Worm (Caenorhabditis elegans) whole organism, L2 larva: ENCODE results near the gene F26A1.4.

Experiments used
- C34F6.9 ChIP-seq: fragments of 150-350 bp; optimal IDR thresholded peaks from 2 replicates; lab custom pipeline; 2014; ENCODE audit warnings: missing biosample characterization, missing genetic modification characterization
- F13H6.1 ChIP-seq: sonication (generic microtip); optimal IDR thresholded peaks from 2 replicates; lab custom pipeline; 2016; ENCODE audit warnings: missing genetic modification characterization, missing compliant biosample characterization
- R02D3.7 ChIP-seq: fragments of 150-350 bp; optimal IDR thresholded peaks from 2 replicates; lab custom pipeline; 2014; ENCODE audit warnings: missing biosample characterization, missing genetic modification characterization
- Y55F3AM.14 ChIP-seq: fragments of 200-800 bp; sonication (Bioruptor generic); optimal IDR thresholded peaks from 2 replicates; lab custom pipeline; 2018; ENCODE audit warnings: mild to moderate bottlenecking, missing genetic modification characterization, missing compliant biosample characterization
- alr-1 ChIP-seq: fragments of 150-350 bp; optimal IDR thresholded peaks from 2 replicates; lab custom pipeline; 2014; ENCODE audit warnings: missing biosample characterization, missing genetic modification characterization
- aly-2 ChIP-seq: fragments of 150-350 bp; optimal IDR thresholded peaks from 2 replicates; lab custom pipeline; 2014; ENCODE audit warnings: missing biosample characterization, missing genetic modification characterization
- ama-1 ChIP-seq: fragments of 150-350 bp; optimal IDR thresholded peaks from 2 replicates; lab custom pipeline; 2018; ENCODE audit warnings: inconsistent platforms
- ceh-16 ChIP-seq: fragments of 150-350 bp; optimal IDR thresholded peaks from 2 replicates; lab custom pipeline; 2014; ENCODE audit warnings: missing biosample characterization, missing genetic modification characterization
- ceh-82 ChIP-seq: fragments of 150-350 bp; optimal IDR thresholded peaks from 2 replicates; lab custom pipeline; 2014; ENCODE audit warnings: missing biosample characterization, missing genetic modification characterization
- crh-2 ChIP-seq: sonication (generic microtip); optimal IDR thresholded peaks from 2 replicates; lab custom pipeline; 2017; ENCODE audit warnings: missing biosample characterization, missing genetic modification characterization
- egl-27 ChIP-seq: sonication (generic microtip); optimal IDR thresholded peaks from 3 replicates; lab custom pipeline; 2017; ENCODE audit warnings: missing biosample characterization, missing genetic modification reagents, missing genetic modification characterization
- elt-1 ChIP-seq: fragments of 150-350 bp; optimal IDR thresholded peaks from 2 replicates; lab custom pipeline; 2014; ENCODE audit warnings: missing biosample characterization, missing genetic modification characterization
- elt-3 ChIP-seq: sonication (generic microtip); optimal IDR thresholded peaks from 2 replicates; lab custom pipeline; 2017; ENCODE audit warnings: missing biosample characterization, missing genetic modification characterization
- gmeb-1 ChIP-seq: fragments of 150-350 bp; optimal IDR thresholded peaks from 2 replicates; lab custom pipeline; 2014; ENCODE audit warnings: missing biosample characterization, missing genetic modification characterization
- lin-13 ChIP-seq: fragments of 150-350 bp; optimal IDR thresholded peaks from 2 replicates; lab custom pipeline; 2014; ENCODE audit warnings: missing biosample characterization, missing genetic modification reagents, missing genetic modification characterization
- lsy-2 ChIP-seq, 2 experiments: fragments of 150-350 bp in 1 of 2; sonication (generic microtip) in 1 of 2; optimal IDR thresholded peaks; 2 replicates each; lab custom pipeline; 2014 to 2017; ENCODE audit warnings: missing biosample characterization in 2 of 2, missing genetic modification characterization in 2 of 2
- mab-5 ChIP-seq: fragments of 150-350 bp; optimal IDR thresholded peaks from 2 replicates; lab custom pipeline; 2014; ENCODE audit warnings: missing biosample characterization, missing genetic modification characterization
- mdl-1 ChIP-seq, 2 experiments: fragments of 150-350 bp in 1 of 2; sonication (generic microtip) in 1 of 2; optimal IDR thresholded peaks; 2 replicates each; lab custom pipeline; 2017; ENCODE audit warnings: missing biosample characterization in 2 of 2, missing genetic modification characterization in 2 of 2
- nhr-10 ChIP-seq: sonication (generic microtip); optimal IDR thresholded peaks from 2 replicates; lab custom pipeline; 2017; ENCODE audit warnings: missing biosample characterization, missing genetic modification characterization
- nhr-11 ChIP-seq: fragments of 150-350 bp; optimal IDR thresholded peaks from 2 replicates; lab custom pipeline; 2014; ENCODE audit warnings: missing biosample characterization, missing genetic modification characterization
- nhr-237 ChIP-seq: fragments of 150-350 bp; optimal IDR thresholded peaks from 2 replicates; lab custom pipeline; 2014; ENCODE audit warnings: missing biosample characterization, missing genetic modification characterization
- nhr-25 ChIP-seq: fragments of 150-350 bp; sonication (generic microtip); optimal IDR thresholded peaks from 3 replicates; lab custom pipeline; 2014; ENCODE audit warnings: missing biosample characterization, missing genetic modification characterization
- peb-1 ChIP-seq: fragments of 150-350 bp; optimal IDR thresholded peaks from 2 replicates; lab custom pipeline; 2014; ENCODE audit warnings: missing biosample characterization, missing genetic modification characterization
- sem-4 ChIP-seq: fragments of 150-350 bp; optimal IDR thresholded peaks from 2 replicates; lab custom pipeline; 2014; ENCODE audit warnings: missing biosample characterization, missing genetic modification reagents, missing genetic modification characterization
- skn-1 ChIP-seq: sonication (generic microtip); optimal IDR thresholded peaks from 2 replicates; lab custom pipeline; 2017; ENCODE audit warnings: missing biosample characterization, missing genetic modification characterization
- sma-3 ChIP-seq: sonication (generic microtip); optimal IDR thresholded peaks from 2 replicates; lab custom pipeline; 2016; ENCODE audit warnings: missing genetic modification reagents, missing genetic modification characterization, missing compliant biosample characterization
- sma-9 ChIP-seq, 2 experiments: fragments of 150-350 bp in 1 of 2; sonication (generic microtip) in 1 of 2; optimal IDR thresholded peaks; 2 replicates each; lab custom pipeline; 2014 to 2016; ENCODE audit warnings: missing genetic modification characterization in 2 of 2, mild to moderate bottlenecking in 1 of 2, missing biosample characterization in 1 of 2, missing compliant biosample characterization in 1 of 2, missing genetic modification reagents in 1 of 2, moderate library complexity in 1 of 2
- snpc-4 ChIP-seq: fragments of 150-350 bp; optimal IDR thresholded peaks from 2 replicates; lab custom pipeline; 2014; ENCODE audit warnings: missing biosample characterization, missing genetic modification characterization
- unc-55 ChIP-seq: fragments of 150-350 bp; sonication (generic microtip); optimal IDR thresholded peaks from 3 replicates; lab custom pipeline; 2014; ENCODE audit warnings: missing biosample characterization, missing genetic modification reagents, missing genetic modification characterization
- unc-62 ChIP-seq: fragments of 150-350 bp; optimal IDR thresholded peaks from 2 replicates; lab custom pipeline; 2014; ENCODE audit warnings: missing biosample characterization, missing genetic modification reagents, missing genetic modification characterization
- zag-1 ChIP-seq: fragments of 150-350 bp; optimal IDR thresholded peaks from 2 replicates; lab custom pipeline; 2014; ENCODE audit warnings: missing biosample characterization, missing genetic modification characterization
- ztf-1 ChIP-seq: fragments of 200-800 bp; sonication (Bioruptor generic); conservative IDR thresholded peaks from 2 replicates; pipeline ENCODE4 v1.3.6; 2022; ENCODE audit warnings: missing genetic modification characterization, missing compliant biosample characterization
- ztf-11 ChIP-seq: sonication (generic microtip); optimal IDR thresholded peaks from 2 replicates; lab custom pipeline; 2017; ENCODE audit warnings: missing biosample characterization, missing genetic modification characterization

F26A1.4 gene

ce11 chrIII:4861744-4862401 is 44.5 kb downstream of the F26A1.4 start, which contains the start of the genes C35D10.10 and C35D10.5:
Gene C35D10.10 (minus strand): TSS chrIII:4861794.
Gene C35D10.5 (plus strand): TSS chrIII:4862351.
- peak; percentile 33 for TF ChIP-seq unc-55 (GFP tag; lab: Kevin White, UChicago)
- no peak for TF ChIP-seq elt-1
- no peak for TF ChIP-seq egl-27 (tag; lab: Kevin White, UChicago)

- TF ChIP-seq mab-5 (tag; lab: Kevin White, UChicago) (no peak), ztf-11 (no peak), F13H6.1 (no peak), nhr-237 (no peak), nhr-10 (tag; lab: Kevin White, UChicago) (no peak), R02D3.7 (no peak), ceh-16 (tag; lab: Kevin White, UChicago) (no peak), unc-55 (GFP tag; lab: Kevin White, UChicago) (no peak), sma-3 (GFP tag; lab: Kevin White, UChicago) (no peak), peb-1 (no peak), nhr-25 (tag; lab: Kevin White, UChicago) (no peak), lsy-2 (tag; optimal IDR thresholded peaks at IDR 0.05; lab: Kevin White, UChicago) (no peak), sem-4 (tag; lab: Kevin White, UChicago) (no peak), sma-9 (GFP tag; optimal IDR thresholded peaks at IDR 0.05; lab: Kevin White, UChicago) (no peak), sma-9 (tag; optimal IDR thresholded peaks at IDR 0.05; lab: Kevin White, UChicago) (no peak), unc-62 (GFP tag; lab: Kevin White, UChicago) (no peak)
Observed at ce11 chrIII:4863127-4863526, 45.8 kb downstream of the F26A1.4 start, which contains the start of gene coq-8. Gene coq-8 (plus strand): TSS chrIII:4863427.

ce11 chrIII:4866762-4867161 is 49.4 kb downstream of the F26A1.4 start, which contains the start of gene C35D10.17:
Gene C35D10.17 (plus strand): TSS chrIII:4867062.
- TF ChIP-seq ama-1 (no peak), F13H6.1 (no peak), ceh-82 (no peak), sma-3 (GFP tag; lab: Kevin White, UChicago) (no peak), unc-62 (GFP tag; lab: Kevin White, UChicago) (no peak), ztf-1 (GFP tag; lab: Robert Waterston, UW) (no peak), crh-2 (no peak), mdl-1 (tag; optimal IDR thresholded peaks at IDR 0.05; lab: Kevin White, UChicago) (no peak), egl-27 (tag; lab: Kevin White, UChicago) (no peak), C34F6.9 (no peak), ceh-16 (tag; lab: Kevin White, UChicago) (no peak), snpc-4 (tag; lab: Kevin White, UChicago) (no peak), nhr-10 (tag; lab: Kevin White, UChicago) (no peak), lsy-2 (tag; optimal IDR thresholded peaks at IDR 0.05; lab: Kevin White, UChicago) (no peak), elt-3 (tag; lab: Kevin White, UChicago) (no peak), aly-2 (tag; lab: Kevin White, UChicago) (no peak), zag-1 (no peak), gmeb-1 (tag; lab: Kevin White, UChicago) (no peak), skn-1 (tag; lab: Kevin White, UChicago) (no peak), Y55F3AM.14 (GFP tag; lab: Kevin White, UChicago) (no peak)

DNA sequence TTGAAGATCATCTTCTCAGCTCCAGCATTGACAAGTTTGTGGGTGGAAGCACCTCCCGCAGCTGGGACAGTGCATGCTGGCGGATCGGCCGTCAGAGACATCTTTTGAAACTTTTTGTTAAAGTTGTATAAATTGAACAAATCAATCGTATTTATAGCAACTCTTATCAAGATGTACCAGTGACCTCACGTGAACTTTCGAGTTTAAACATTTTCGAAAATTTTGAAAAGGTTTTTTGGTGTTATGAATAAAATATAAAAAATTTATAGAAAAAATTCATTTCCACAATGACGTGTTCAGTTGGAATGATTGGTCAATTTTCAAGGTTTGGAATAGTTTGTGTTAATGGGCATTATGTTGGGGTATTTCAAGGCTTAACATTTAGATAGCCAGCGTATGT is 51.3 kb downstream of the F26A1.4 start, which contains the start of the genes msd-4 and C35D10.3:
Gene msd-4, minus strand, starts transcription at position 101 of the 400 bp plus-strand sequence.
Gene C35D10.3, plus strand, starts transcription at position 279 of the 400 bp plus-strand sequence.
- no peak for TF ChIP-seq alr-1
- no peak for TF ChIP-seq lin-13 (GFP tag; lab: Kevin White, UChicago)
- TF ChIP-seq nhr-11, result no peak
